Fruit fly (Drosophila melanogaster) whole organism, prepupa: ENCODE measurements around the gene CG17717.

ENCODE experiments used
- Blimp-1 ChIP-seq: fragments of 200-800 bp; sonication (Bioruptor generic); optimal IDR thresholded peaks from 3 replicates; lab custom pipeline; 2017; ENCODE audit warnings: missing biosample characterization, missing genetic modification characterization, mild to moderate bottlenecking, moderate library complexity, missing genetic modification reagents
- CG10631 ChIP-seq: fragments of 200-800 bp; sonication (Bioruptor generic); optimal IDR thresholded peaks from 2 replicates; lab custom pipeline; 2016; ENCODE audit warnings: missing biosample characterization, missing genetic modification characterization
- CG10669 ChIP-seq: fragments of 200-800 bp; sonication (Bioruptor generic); optimal IDR thresholded peaks from 3 replicates; lab custom pipeline; 2018; ENCODE audit warnings: missing biosample characterization, mild to moderate bottlenecking, missing genetic modification characterization, moderate library complexity
- CG11294 ChIP-seq: fragments of 200-800 bp; sonication (Bioruptor generic); IDR thresholded peaks from 2 replicates; pipeline ENCODE4 v1.3.6; 2022; ENCODE audit warnings: missing biosample characterization, missing genetic modification characterization
- CG11762 ChIP-seq: fragments of 200-800 bp; sonication (Bioruptor generic); optimal IDR thresholded peaks from 3 replicates; lab custom pipeline; 2016; ENCODE audit warnings: missing biosample characterization, missing genetic modification characterization; ENCODE audit not compliant: insufficient read depth
- CG15336 ChIP-seq: fragments of 200-800 bp; sonication (Bioruptor generic); IDR thresholded peaks from 2 replicates; pipeline ENCODE4 v1.3.6; 2022; ENCODE audit warnings: missing biosample characterization, missing genetic modification characterization
- CG1621 ChIP-seq: fragments of 200-800 bp; sonication (Bioruptor generic); optimal IDR thresholded peaks from 3 replicates; lab custom pipeline; 2018; ENCODE audit warnings: missing biosample characterization, mild to moderate bottlenecking, missing genetic modification characterization
- CG3032 ChIP-seq: fragments of 200-800 bp; optimal IDR thresholded peaks from 2 replicates; lab custom pipeline; 2019; ENCODE audit warnings: missing biosample characterization, mild to moderate bottlenecking, missing genetic modification characterization, moderate library complexity
- CG31627 ChIP-seq: fragments of 200-800 bp; sonication (Bioruptor generic); optimal IDR thresholded peaks from 3 replicates; lab custom pipeline; 2016; ENCODE audit warnings: missing biosample characterization, missing genetic modification characterization
- CG32006 ChIP-seq: fragments of 200-800 bp; sonication (Bioruptor generic); optimal IDR thresholded peaks from 3 replicates; lab custom pipeline; 2017; ENCODE audit warnings: missing biosample characterization, mild to moderate bottlenecking, missing genetic modification characterization
- CG34406 ChIP-seq: fragments of 200-800 bp; sonication (Bioruptor generic); optimal IDR thresholded peaks from 3 replicates; lab custom pipeline; 2016; ENCODE audit warnings: missing biosample characterization, missing genetic modification characterization
- CG3919 ChIP-seq: fragments of 200-800 bp; sonication (Bioruptor generic); optimal IDR thresholded peaks from 3 replicates; lab custom pipeline; 2016; ENCODE audit warnings: missing biosample characterization, missing genetic modification characterization
- CG4318 ChIP-seq: fragments of 200-800 bp; sonication (Bioruptor generic); optimal IDR thresholded peaks from 3 replicates; lab custom pipeline; 2017; ENCODE audit warnings: missing biosample characterization, mild to moderate bottlenecking, missing genetic modification characterization
- CG6163 ChIP-seq: fragments of 200-800 bp; sonication (Bioruptor generic); IDR thresholded peaks from 3 replicates; pipeline ENCODE4 v1.3.6; 2022; ENCODE audit warnings: missing biosample characterization, missing genetic modification characterization
- CG6808 ChIP-seq: fragments of 200-800 bp; sonication (Bioruptor generic); optimal IDR thresholded peaks from 3 replicates; lab custom pipeline; 2017; ENCODE audit warnings: missing biosample characterization, missing genetic modification characterization, mild to moderate bottlenecking, moderate library complexity, missing genetic modification reagents
- CG7368 ChIP-seq: fragments of 200-800 bp; sonication (Bioruptor generic); optimal IDR thresholded peaks from 3 replicates; lab custom pipeline; 2016; ENCODE audit warnings: missing biosample characterization, missing genetic modification characterization
- CG8119 ChIP-seq: fragments of 200-800 bp; sonication (Bioruptor generic); IDR thresholded peaks from 3 replicates; pipeline ENCODE4 v1.3.6; 2022; ENCODE audit warnings: missing biosample characterization, missing genetic modification characterization
- CG8319 ChIP-seq: fragments of 200-800 bp; sonication (Bioruptor generic); optimal IDR thresholded peaks from 3 replicates; lab custom pipeline; 2016; ENCODE audit warnings: missing biosample characterization, missing genetic modification characterization
- CG8632 ChIP-seq: fragments of 200-800 bp; sonication (Bioruptor generic); optimal IDR thresholded peaks from 3 replicates; lab custom pipeline; 2016; ENCODE audit warnings: missing biosample characterization, missing genetic modification characterization
- CG9139 ChIP-seq: fragments of 200-800 bp; sonication (Bioruptor generic); optimal IDR thresholded peaks from 3 replicates; lab custom pipeline; 2017; ENCODE audit warnings: missing biosample characterization, mild to moderate bottlenecking, missing genetic modification characterization
- Eip75B ChIP-seq: fragments of 200-800 bp; sonication (Bioruptor generic); optimal IDR thresholded peaks from 3 replicates; lab custom pipeline; 2016; ENCODE audit warnings: missing biosample characterization, missing genetic modification characterization
- Eip78C ChIP-seq: fragments of 200-800 bp; sonication (Bioruptor generic); peaks from one replicate; lab custom pipeline; 2016; ENCODE audit warnings: missing biosample characterization, missing genetic modification characterization
- Ets21C ChIP-seq: fragments of 200-800 bp; sonication (Bioruptor generic); optimal IDR thresholded peaks from 3 replicates; lab custom pipeline; 2016; ENCODE audit warnings: missing biosample characterization, missing genetic modification characterization
- Ets96B ChIP-seq: fragments of 200-800 bp; optimal IDR thresholded peaks from 2 replicates; lab custom pipeline; 2019; ENCODE audit warnings: missing biosample characterization, mild to moderate bottlenecking, missing genetic modification characterization, moderate library complexity
- Gug ChIP-seq: fragments of 200-800 bp; sonication (Bioruptor generic); IDR thresholded peaks from 2 replicates; pipeline ENCODE4 v1.3.6; 2022; ENCODE audit warnings: missing biosample characterization, missing genetic modification characterization
- Hr38 ChIP-seq: sonication (Bioruptor generic); optimal IDR thresholded peaks from 2 replicates; lab custom pipeline; 2016; ENCODE audit warnings: missing biosample characterization, missing genetic modification characterization
- Hr39 ChIP-seq: fragments of 200-800 bp; sonication (Bioruptor generic); optimal IDR thresholded peaks from 2 replicates; lab custom pipeline; 2016; ENCODE audit warnings: missing biosample characterization, missing genetic modification characterization
- Hr4 ChIP-seq: fragments of 200-800 bp; sonication (Bioruptor generic); optimal IDR thresholded peaks from 3 replicates; lab custom pipeline; 2016; ENCODE audit warnings: missing biosample characterization, missing genetic modification characterization
- Lpt ChIP-seq: fragments of 200-800 bp; sonication (Bioruptor generic); optimal IDR thresholded peaks from 3 replicates; lab custom pipeline; 2016; ENCODE audit warnings: missing biosample characterization, missing genetic modification characterization
- Met ChIP-seq: fragments of 200-800 bp; sonication (Bioruptor generic); optimal IDR thresholded peaks from 3 replicates; lab custom pipeline; 2016; ENCODE audit warnings: missing biosample characterization, missing genetic modification characterization
- OdsH ChIP-seq: fragments of 200-800 bp; sonication (Bioruptor generic); optimal IDR thresholded peaks from 3 replicates; lab custom pipeline; 2016; ENCODE audit warnings: missing biosample characterization, missing genetic modification characterization
- Smox ChIP-seq: fragments of 200-800 bp; sonication (Bioruptor generic); optimal IDR thresholded peaks from 3 replicates; lab custom pipeline; 2016; ENCODE audit warnings: missing biosample characterization, missing genetic modification characterization
- Sox102F ChIP-seq: fragments of 200-800 bp; sonication (Bioruptor generic); optimal IDR thresholded peaks from 2 replicates; lab custom pipeline; 2016; ENCODE audit warnings: missing biosample characterization, mild to moderate bottlenecking, missing genetic modification characterization
- Sox15 ChIP-seq: fragments of 200-800 bp; sonication (Bioruptor generic); optimal IDR thresholded peaks from 3 replicates; lab custom pipeline; 2016; ENCODE audit warnings: missing biosample characterization, missing genetic modification characterization
- acj6 ChIP-seq: fragments of 200-800 bp; sonication (Bioruptor generic); optimal IDR thresholded peaks from 3 replicates; lab custom pipeline; 2016; ENCODE audit warnings: missing biosample characterization, missing genetic modification characterization
- cyc ChIP-seq: fragments of 200-800 bp; sonication (Bioruptor generic); optimal IDR thresholded peaks from 3 replicates; lab custom pipeline; 2016; ENCODE audit warnings: missing biosample characterization, missing genetic modification characterization
- dac ChIP-seq: fragments of 200-800 bp; sonication (Bioruptor generic); optimal IDR thresholded peaks from 2 replicates; lab custom pipeline; 2017; ENCODE audit warnings: missing biosample characterization, mild to moderate bottlenecking, missing genetic modification characterization
- esn ChIP-seq: fragments of 200-800 bp; sonication (Bioruptor generic); optimal IDR thresholded peaks from 2 replicates; lab custom pipeline; 2016; ENCODE audit warnings: missing biosample characterization, mild to moderate bottlenecking, missing genetic modification characterization, moderate library complexity
- fd59A ChIP-seq: fragments of 200-800 bp; sonication (Bioruptor generic); optimal IDR thresholded peaks from 2 replicates; lab custom pipeline; 2017; ENCODE audit warnings: missing biosample characterization, mild to moderate bottlenecking, missing genetic modification characterization, missing genetic modification reagents
- fd85E ChIP-seq: fragments of 200-800 bp; sonication (Bioruptor generic); optimal IDR thresholded peaks from 3 replicates; lab custom pipeline; 2016; ENCODE audit warnings: missing biosample characterization, missing genetic modification characterization
- fkh ChIP-seq: fragments of 200-800 bp; sonication (Bioruptor generic); optimal IDR thresholded peaks from 3 replicates; lab custom pipeline; 2017; ENCODE audit warnings: missing biosample characterization, mild to moderate bottlenecking, missing genetic modification characterization, moderate library complexity
- net ChIP-seq: fragments of 200-800 bp; sonication (Bioruptor generic); optimal IDR thresholded peaks from 3 replicates; lab custom pipeline; 2016; ENCODE audit warnings: missing biosample characterization, missing genetic modification characterization
- spab ChIP-seq: fragments of 200-800 bp; sonication (Bioruptor generic); optimal IDR thresholded peaks from 2 replicates; lab custom pipeline; 2017; ENCODE audit warnings: missing biosample characterization, mild to moderate bottlenecking, missing genetic modification characterization, missing genetic modification reagents
- ss ChIP-seq, 2 experiments: fragments of 200-800 bp; sonication (Bioruptor generic); optimal IDR thresholded peaks; 2 replicates in 1 of 2; 3 replicates in 1 of 2; lab custom pipeline; 2017 to 2018; ENCODE audit warnings: mild to moderate bottlenecking in 2 of 2, missing biosample characterization in 2 of 2, missing genetic modification characterization in 2 of 2, moderate library complexity in 1 of 2
- svp ChIP-seq: fragments of 200-800 bp; sonication (Bioruptor generic); peaks from one replicate; lab custom pipeline; 2016; ENCODE audit warnings: missing biosample characterization, missing genetic modification characterization
- topi ChIP-seq: fragments of 200-800 bp; sonication (Bioruptor generic); optimal IDR thresholded peaks from 3 replicates; lab custom pipeline; 2016; ENCODE audit warnings: missing biosample characterization, missing genetic modification characterization

CG17717 gene

dm6 chrX:6540215-6540821, 48.8 kb upstream of the CG17717 start, which contains the start of gene CG34417 (continued):
- TF ChIP-seq Sox102F (GFP tag; lab: Kevin White, UChicago) (peak; percentile 74), net (peak; percentile 68), fd59A (GFP tag; lab: Kevin White, UChicago) (peak; percentile 78), fd85E (GFP tag; lab: Kevin White, UChicago) (peak; percentile 45), svp (peak; percentile 91), fkh (no peak), dac (peak; percentile 54), Sox15 (GFP tag; lab: Kevin White, UChicago) (peak; percentile 69), Gug (GFP tag; lab: Robert Waterston, UW) (peak; percentile 40), topi (peak; percentile 77), Hr39 (peak; percentile 74), CG34406 (GFP tag; lab: Kevin White, UChicago) (peak; percentile 76)

- TF ChIP-seq CG11294 (GFP tag; lab: Robert Waterston, UW) (no peak), Ets96B (no peak), CG34406 (GFP tag; lab: Kevin White, UChicago) (no peak), Hr39 (no peak), CG8632 (GFP tag; lab: Kevin White, UChicago) (no peak), CG32006 (GFP tag; lab: Kevin White, UChicago) (no peak), Blimp-1 (no peak)
Observed at dm6 chrX:6541277-6541676, 47.8 kb upstream of the CG17717 start.

- peak; percentile 27 for TF ChIP-seq spab
- peak; percentile 31 for TF ChIP-seq CG34406 (GFP tag; lab: Kevin White, UChicago)
- peak; percentile 30 for TF ChIP-seq CG8632 (GFP tag; lab: Kevin White, UChicago)
- peak; percentile 86 for TF ChIP-seq CG15336 (GFP tag; lab: Robert Waterston, UW)
- TF ChIP-seq Ets21C (GFP tag; lab: Kevin White, UChicago), result no peak
- TF ChIP-seq Hr38 (GFP tag; lab: Kevin White, UChicago), result no peak
- peak; percentile 59 for TF ChIP-seq esn
- peak; percentile 38 for TF ChIP-seq CG6808 (GFP tag; lab: Kevin White, UChicago)
- TF ChIP-seq topi, result peak; percentile 52
- TF ChIP-seq dac, result peak; percentile 0
- TF ChIP-seq Eip78C, result peak; percentile 90
- no peak for TF ChIP-seq CG8319 (GFP tag; lab: Kevin White, UChicago)
- peak; percentile 22 for TF ChIP-seq CG4318 (GFP tag; lab: Kevin White, UChicago)
- peak; percentile 50 for TF ChIP-seq CG10631 (GFP tag; lab: Kevin White, UChicago)
- peak; percentile 36 for TF ChIP-seq CG10669 (GFP tag; lab: Kevin White, UChicago)
- peak; percentile 43 for TF ChIP-seq Ets96B
- peak; percentile 63 for TF ChIP-seq Met (GFP tag; lab: Kevin White, UChicago)
- peak; percentile 44 to 54 for TF ChIP-seq ss (GFP tag; optimal IDR thresholded peaks at IDR 0.05; lab: Kevin White, UChicago)
- TF ChIP-seq Lpt (GFP tag; lab: Kevin White, UChicago), result peak; percentile 7
- TF ChIP-seq CG3032 (tag; lab: Kevin White, UChicago), result peak; percentile 55
- peak; percentile 83 for TF ChIP-seq svp
- peak; percentile 57; the same call in 1 of the 2 replicates for TF ChIP-seq CG11294 (GFP tag; lab: Robert Waterston, UW)
- TF ChIP-seq CG31627, result peak; percentile 14
- peak; percentile 44 for TF ChIP-seq CG3919
- peak; percentile 7 for TF ChIP-seq CG7368 (GFP tag; lab: Kevin White, UChicago)
- TF ChIP-seq CG11762 (GFP tag; lab: Kevin White, UChicago), result peak; percentile 13
- peak; percentile 43 for TF ChIP-seq Eip75B (GFP tag; lab: Kevin White, UChicago)
- peak; percentile 42 for TF ChIP-seq Sox102F (GFP tag; lab: Kevin White, UChicago)
- TF ChIP-seq cyc, result peak; percentile 33
- TF ChIP-seq OdsH (GFP tag; lab: Kevin White, UChicago), result peak; percentile 52
- TF ChIP-seq CG6163, result peak; percentile 69
- peak; percentile 82 for TF ChIP-seq CG8119
- TF ChIP-seq CG1621 (tag; lab: Kevin White, UChicago), result no peak
- peak; percentile 64 for TF ChIP-seq Hr4 (GFP tag; lab: Kevin White, UChicago)
- peak; percentile 49 for TF ChIP-seq Smox (GFP tag; lab: Kevin White, UChicago)
- no peak for TF ChIP-seq fd85E (GFP tag; lab: Kevin White, UChicago)
- peak; percentile 78 for TF ChIP-seq CG32006 (GFP tag; lab: Kevin White, UChicago)
- TF ChIP-seq Hr39, result peak; percentile 31
- TF ChIP-seq CG9139 (GFP tag; lab: Kevin White, UChicago), result no peak
- TF ChIP-seq fkh, result no peak
- TF ChIP-seq acj6, result peak; percentile 28
Observed at dm6 chrX:6542331-6542730, 46.8 kb upstream of the CG17717 start.
